Fruit fly (Drosophila melanogaster) whole organism, embryonic: ENCODE measurements around the gene Pop5.

Experiments used
- Aef1 ChIP-seq: fragments of 200-800 bp; sonication (Bioruptor generic); IDR thresholded peaks from 3 replicates; pipeline ENCODE4 v1.3.6; 2022; ENCODE audit warnings: missing biosample characterization, missing genetic modification characterization
- Atf-2 ChIP-seq: fragments of 200-800 bp; sonication (Bioruptor generic); optimal IDR thresholded peaks from 2 replicates; lab custom pipeline; 2016; ENCODE audit warnings: missing biosample characterization, missing genetic modification characterization
- BEAF-32 ChIP-seq: fragments of 200-800 bp; sonication (Bioruptor generic); optimal IDR thresholded peaks from 3 replicates; lab custom pipeline; 2017; ENCODE audit warnings: missing biosample characterization, missing genetic modification characterization, mild to moderate bottlenecking, moderate library complexity, missing genetic modification reagents
- CG11247 ChIP-seq: fragments of 200-800 bp; sonication (Bioruptor generic); IDR thresholded peaks from 2 replicates; pipeline ENCODE4 v1.3.6; 2022; ENCODE audit warnings: missing biosample characterization, missing genetic modification characterization
- CG1233 ChIP-seq: fragments of 200-800 bp; sonication (Bioruptor generic); optimal IDR thresholded peaks from 4 replicates; lab custom pipeline; 2018; ENCODE audit warnings: missing biosample characterization, mild to moderate bottlenecking, missing genetic modification characterization
- CG12659 ChIP-seq: fragments of 200-800 bp; sonication (Bioruptor generic); optimal IDR thresholded peaks from 3 replicates; lab custom pipeline; 2017; ENCODE audit warnings: mild to moderate bottlenecking, missing biosample characterization, missing genetic modification reagents, missing genetic modification characterization
- CG13296 ChIP-seq: fragments of 200-800 bp; sonication (Bioruptor generic); optimal IDR thresholded peaks from 3 replicates; lab custom pipeline; 2018; ENCODE audit warnings: missing biosample characterization, mild to moderate bottlenecking, missing genetic modification characterization
- CG14050 ChIP-seq: fragments of 200-800 bp; sonication (Bioruptor generic); IDR thresholded peaks from 3 replicates; pipeline ENCODE4 v1.3.6; 2022; ENCODE audit warnings: missing biosample characterization, missing genetic modification characterization
- CG16815 ChIP-seq: fragments of 200-800 bp; sonication (Bioruptor generic); optimal IDR thresholded peaks from 3 replicates; lab custom pipeline; 2017; ENCODE audit warnings: missing biosample characterization, mild to moderate bottlenecking, missing genetic modification characterization
- CG17186 ChIP-seq: fragments of 200-800 bp; sonication (Bioruptor generic); optimal IDR thresholded peaks from 3 replicates; lab custom pipeline; 2017; ENCODE audit warnings: missing biosample characterization, missing genetic modification reagents, missing genetic modification characterization
- CG18476 ChIP-seq: fragments of 200-800 bp; sonication (Bioruptor generic); optimal IDR thresholded peaks from 2 replicates; lab custom pipeline; 2016; ENCODE audit warnings: missing biosample characterization, mild to moderate bottlenecking, missing genetic modification characterization
- CG2120 ChIP-seq: fragments of 200-800 bp; sonication (Bioruptor generic); optimal IDR thresholded peaks from 3 replicates; lab custom pipeline; 2016; ENCODE audit warnings: missing biosample characterization, missing genetic modification characterization
- CG2678 ChIP-seq: fragments of 200-800 bp; sonication (Bioruptor generic); optimal IDR thresholded peaks from 3 replicates; lab custom pipeline; 2019; ENCODE audit warnings: missing biosample characterization, mild to moderate bottlenecking, missing genetic modification characterization, moderate library complexity
- CG30403 ChIP-seq: fragments of 200-800 bp; sonication (Bioruptor generic); optimal IDR thresholded peaks from 3 replicates; lab custom pipeline; 2016; ENCODE audit warnings: missing biosample characterization, missing genetic modification characterization
- CG31441 ChIP-seq: fragments of 200-800 bp; sonication (Bioruptor generic); IDR thresholded peaks from 2 replicates; pipeline ENCODE4 v1.3.6; 2022; ENCODE audit warnings: missing biosample characterization, missing genetic modification characterization
- CG32532 ChIP-seq: fragments of 200-800 bp; sonication (Bioruptor generic); IDR thresholded peaks from 2 replicates; pipeline ENCODE4 v1.3.6; 2022; ENCODE audit warnings: missing biosample characterization, missing genetic modification characterization
- CG34376 ChIP-seq: fragments of 200-800 bp; sonication (Bioruptor generic); optimal IDR thresholded peaks from 2 replicates; lab custom pipeline; 2018; ENCODE audit warnings: missing biosample characterization, mild to moderate bottlenecking, missing genetic modification characterization
- CG3995 ChIP-seq: fragments of 200-800 bp; sonication (Bioruptor generic); optimal IDR thresholded peaks from 3 replicates; lab custom pipeline; 2016; ENCODE audit warnings: missing biosample characterization, missing genetic modification characterization
- CG7987 ChIP-seq: fragments of 200-800 bp; sonication (Bioruptor generic); optimal IDR thresholded peaks from 2 replicates; lab custom pipeline; 2018; ENCODE audit warnings: missing biosample characterization, mild to moderate bottlenecking, missing genetic modification characterization, moderate library complexity
- CG9215 ChIP-seq: fragments of 200-800 bp; sonication (Bioruptor generic); IDR thresholded peaks from 2 replicates; pipeline ENCODE4 v1.3.6; 2022; ENCODE audit warnings: missing biosample characterization, missing genetic modification characterization
- CG9817 ChIP-seq: fragments of 200-800 bp; sonication (Bioruptor generic); optimal IDR thresholded peaks from 2 replicates; lab custom pipeline; 2018; ENCODE audit warnings: missing biosample characterization, mild to moderate bottlenecking, missing genetic modification characterization, moderate library complexity
- CHES-1-like ChIP-seq: fragments of 200-800 bp; sonication (Bioruptor generic); optimal IDR thresholded peaks from 2 replicates; lab custom pipeline; 2016; ENCODE audit warnings: missing biosample characterization, missing genetic modification characterization
- Chrac-16 ChIP-seq: fragments of 200-800 bp; sonication (Bioruptor generic); optimal IDR thresholded peaks from 3 replicates; lab custom pipeline; 2016; ENCODE audit warnings: missing biosample characterization, missing genetic modification characterization
- Dip3 ChIP-seq: fragments of 200-800 bp; sonication (Bioruptor generic); optimal IDR thresholded peaks from 3 replicates; lab custom pipeline; 2016; ENCODE audit warnings: missing biosample characterization, missing genetic modification characterization
- E2f2 ChIP-seq: fragments of 200-800 bp; sonication (Bioruptor generic); IDR thresholded peaks from 2 replicates; pipeline ENCODE4 v1.3.6; 2022; ENCODE audit warnings: missing biosample characterization, missing genetic modification characterization
- Elba2 ChIP-seq: fragments of 200-800 bp; sonication (Bioruptor generic); optimal IDR thresholded peaks from 3 replicates; lab custom pipeline; 2016; ENCODE audit warnings: missing biosample characterization, missing genetic modification characterization
- Ets65A ChIP-seq: fragments of 200-800 bp; sonication (Bioruptor generic); peaks from one replicate; lab custom pipeline; 2016; ENCODE audit warnings: missing biosample characterization, missing genetic modification characterization
- Mad ChIP-seq: fragments of 200-800 bp; sonication (Bioruptor generic); optimal IDR thresholded peaks from 2 replicates; lab custom pipeline; 2016; ENCODE audit warnings: missing biosample characterization, missing genetic modification characterization
- Mrtf ChIP-seq: fragments of 200-800 bp; sonication (Bioruptor generic); IDR thresholded peaks from 3 replicates; pipeline ENCODE4 v1.3.6; 2022; ENCODE audit warnings: missing biosample characterization, missing genetic modification characterization
- Pdp1 ChIP-seq, 2 experiments: fragments of 200-800 bp; sonication (Bioruptor generic); optimal IDR thresholded peaks; 3 replicates each; lab custom pipeline; 2016; ENCODE audit warnings: missing biosample characterization in 2 of 2, missing genetic modification characterization in 2 of 2, mild to moderate bottlenecking in 1 of 2, moderate library complexity in 1 of 2
- Rfx ChIP-seq: fragments of 200-800 bp; sonication (Bioruptor generic); IDR thresholded peaks from 2 replicates; pipeline ENCODE4 v1.3.6; 2022; ENCODE audit warnings: missing biosample characterization, missing genetic modification characterization
- Rx ChIP-seq: fragments of 200-800 bp; sonication (Bioruptor generic); IDR thresholded peaks from 2 replicates; pipeline ENCODE4 v1.3.6; 2022; ENCODE audit warnings: missing biosample characterization, missing genetic modification characterization
- Stat92E ChIP-seq, 3 experiments: fragments of >200 bp in 2 of 3; fragments of 200-800 bp in 1 of 3; sonication (Bioruptor generic) in 1 of 3; optimal IDR thresholded peaks; 2 replicates each; lab custom pipeline; 2017 to 2019; ENCODE audit warnings: missing biosample characterization in 3 of 3, missing genetic modification characterization in 3 of 3, mild to moderate bottlenecking in 1 of 3, moderate library complexity in 1 of 3
- dysf ChIP-seq: fragments of 200-800 bp; sonication (Bioruptor generic); IDR thresholded peaks from 3 replicates; pipeline ENCODE4 v1.3.6; 2022; ENCODE audit warnings: missing biosample characterization, missing genetic modification characterization
- ewg ChIP-seq: fragments of 200-800 bp; sonication (Bioruptor generic); optimal IDR thresholded peaks from 3 replicates; lab custom pipeline; 2017; ENCODE audit warnings: mild to moderate bottlenecking, missing biosample characterization, missing genetic modification reagents, missing genetic modification characterization
- gro ChIP-seq: fragments of 200-800 bp; sonication (Bioruptor generic); optimal IDR thresholded peaks from 2 replicates; lab custom pipeline; 2016; ENCODE audit warnings: missing biosample characterization, missing genetic modification characterization
- jigr1 ChIP-seq: fragments of 200-800 bp; sonication (Bioruptor generic); IDR thresholded peaks from 3 replicates; pipeline ENCODE4 v1.3.6; 2022; ENCODE audit warnings: missing biosample characterization, missing genetic modification characterization
- mirr ChIP-seq: fragments of 200-800 bp; sonication (Bioruptor generic); optimal IDR thresholded peaks from 3 replicates; lab custom pipeline; 2018; ENCODE audit warnings: missing biosample characterization, mild to moderate bottlenecking, missing genetic modification characterization
- nerfin-1 ChIP-seq: fragments of 200-800 bp; sonication (Bioruptor generic); optimal IDR thresholded peaks from 3 replicates; lab custom pipeline; 2019; ENCODE audit warnings: missing biosample characterization, mild to moderate bottlenecking, missing genetic modification characterization, moderate library complexity
- pum ChIP-seq: fragments of 200-800 bp; sonication (Bioruptor generic); optimal IDR thresholded peaks from 2 replicates; lab custom pipeline; 2016; ENCODE audit warnings: missing biosample characterization, missing genetic modification characterization
- sr ChIP-seq: fragments of 200-800 bp; sonication (Bioruptor generic); IDR thresholded peaks from 3 replicates; pipeline ENCODE4 v1.3.6; 2022; ENCODE audit warnings: missing biosample characterization, missing genetic modification characterization
- tgo ChIP-seq: fragments of 200-800 bp; sonication (Bioruptor generic); IDR thresholded peaks from 3 replicates; pipeline ENCODE4 v1.3.6; 2022; ENCODE audit warnings: missing biosample characterization, missing genetic modification characterization
- tna ChIP-seq: fragments of 200-800 bp; sonication (Bioruptor generic); IDR thresholded peaks from 2 replicates; pipeline ENCODE4 v1.3.6; 2022; ENCODE audit warnings: missing biosample characterization, missing genetic modification characterization; ENCODE audit not compliant: partially characterized antibody
- ttk ChIP-seq: fragments of 200-800 bp; sonication (Bioruptor generic); IDR thresholded peaks from 2 replicates; pipeline ENCODE4 v2.1.2; 2022; ENCODE audit warnings: missing biosample characterization, missing genetic modification characterization
- twi ChIP-seq: fragments of 200-800 bp; optimal IDR thresholded peaks from 2 replicates; lab custom pipeline; 2019; ENCODE audit warnings: missing biosample characterization, mild to moderate bottlenecking, missing genetic modification characterization, moderate library complexity
- unc-4 ChIP-seq: fragments of 200-800 bp; sonication (Bioruptor generic); IDR thresholded peaks from 2 replicates; pipeline ENCODE4 v1.3.6; 2022; ENCODE audit warnings: missing biosample characterization, missing genetic modification characterization; ENCODE audit not compliant: partially characterized antibody
- yki ChIP-seq: fragments of >200 bp; optimal IDR thresholded peaks from 3 replicates; lab custom pipeline; 2018
- zfh1 ChIP-seq: fragments of 200-800 bp; sonication (Bioruptor generic); IDR thresholded peaks from 3 replicates; pipeline ENCODE4 v1.3.6; 2022; ENCODE audit warnings: missing biosample characterization, missing genetic modification characterization

Gene Pop5

DNA sequence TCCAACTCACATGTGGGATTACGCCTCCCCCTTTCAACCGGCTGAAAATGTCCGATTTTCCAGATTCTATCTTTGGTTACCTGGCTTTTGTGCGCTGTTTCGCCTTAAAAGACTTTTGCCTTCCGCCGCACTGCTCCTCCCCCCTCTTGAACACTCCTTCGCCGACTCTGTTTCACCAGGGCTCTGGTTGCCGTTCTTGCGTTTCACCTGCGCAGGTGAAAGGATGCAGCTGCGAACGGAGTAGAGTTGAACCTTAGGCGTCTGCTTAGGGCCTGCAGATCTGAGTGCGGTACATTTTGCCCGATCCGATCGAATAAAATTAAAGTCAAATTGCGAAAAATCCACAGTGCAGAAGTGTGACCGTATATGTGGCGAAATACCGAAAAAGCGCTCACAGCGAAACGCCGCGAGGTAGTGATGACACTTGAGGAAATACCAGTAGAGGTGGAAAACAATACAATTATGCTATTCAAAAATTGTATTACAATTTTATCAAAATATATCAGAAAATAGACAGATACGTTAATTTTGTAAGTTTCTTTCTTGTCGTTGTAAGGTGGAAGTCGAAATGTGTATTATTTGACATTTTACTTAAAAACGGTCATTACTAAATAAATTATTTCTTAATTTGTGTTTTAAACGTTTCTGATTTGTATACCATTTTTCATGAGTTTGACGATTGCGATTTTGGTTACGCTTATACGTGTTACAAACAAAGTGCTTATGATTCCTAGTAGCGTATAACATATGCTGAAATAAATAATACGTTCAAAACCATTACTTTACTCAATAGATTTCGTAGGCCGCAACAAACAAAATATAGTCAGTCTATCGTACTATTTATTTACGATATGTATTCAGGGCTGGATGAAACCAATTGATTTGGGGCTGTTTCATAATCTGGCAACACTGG lies 28.9 kb downstream of the Pop5 start, which contains the start of the genes CG6664 and CG7728 (continued):
- TF ChIP-seq CG2678, result no peak
- TF ChIP-seq dysf (GFP tag; lab: Robert Waterston, UW), result peak; percentile 16; the same call in 1 of the 3 replicates
- TF ChIP-seq E2f2, result peak; percentile 72
- peak; percentile 52 for TF ChIP-seq CG16815 (GFP tag; lab: Kevin White, UChicago)
- TF ChIP-seq CG1233 (GFP tag; lab: Kevin White, UChicago), result peak; percentile 34
- peak; percentile 72 for TF ChIP-seq Rfx (GFP tag; lab: Robert Waterston, UW)
- no peak for TF ChIP-seq gro (GFP tag; lab: Kevin White, UChicago)
- TF ChIP-seq Elba2, result peak; percentile 44
- TF ChIP-seq Ets65A, result peak; percentile 95
- TF ChIP-seq CG18476 (GFP tag; lab: Kevin White, UChicago), result peak; percentile 40
- peak; percentile 80 for TF ChIP-seq BEAF-32
- peak; percentile 41 for TF ChIP-seq Chrac-16 (GFP tag; lab: Kevin White, UChicago)
- TF ChIP-seq CG30403 (GFP tag; lab: Kevin White, UChicago), result peak; percentile 85
- TF ChIP-seq CG7987 (GFP tag; lab: Kevin White, UChicago), result no peak
- no peak for TF ChIP-seq CG3995 (GFP tag; lab: Kevin White, UChicago)
- TF ChIP-seq ewg (GFP tag; lab: Kevin White, UChicago), result peak; percentile 9
- TF ChIP-seq zfh1, result peak; percentile 59; the same call in 2 of the 3 replicates
- TF ChIP-seq yki (lab: Kevin White, UChicago), result no peak
- TF ChIP-seq unc-4, result peak; percentile 53; the same call in 1 of the 2 replicates
- peak; percentile 25 for TF ChIP-seq twi
- peak; percentile 8 for TF ChIP-seq Atf-2 (GFP tag; lab: Kevin White, UChicago)
- TF ChIP-seq CG31441, result peak; percentile 52; the same call in 1 of the 2 replicates
- peak; percentile 47 for TF ChIP-seq CG32532 (GFP tag; lab: Robert Waterston, UW)
- peak; percentile 43 for TF ChIP-seq CG9817 (tag; lab: Kevin White, UChicago)
- TF ChIP-seq nerfin-1 (tag; lab: Kevin White, UChicago), result peak; percentile 43
- TF ChIP-seq jigr1 (GFP tag; lab: Robert Waterston, UW), result peak; percentile 18; the same call in 1 of the 3 replicates
- TF ChIP-seq CG11247 (GFP tag; lab: Robert Waterston, UW), result peak; percentile 52
- TF ChIP-seq tgo (GFP tag; lab: Robert Waterston, UW), result peak; percentile 37; the same call in 1 of the 3 replicates
- no peak; the same call in 2 of the 3 replicates for TF ChIP-seq Mrtf (GFP tag; lab: Robert Waterston, UW)
- TF ChIP-seq Dip3, result peak; percentile 35
- TF ChIP-seq CG9215 (GFP tag; lab: Robert Waterston, UW), result peak; percentile 46
- peak; percentile 38 for TF ChIP-seq mirr
- no peak for TF ChIP-seq Mad (GFP tag; lab: Kevin White, UChicago)
- peak; percentile 54; the same call in 2 of the 3 replicates for TF ChIP-seq Aef1 (GFP tag; lab: Robert Waterston, UW)
- TF ChIP-seq CG13296 (GFP tag; lab: Kevin White, UChicago), result peak; percentile 36
- peak; percentile 31; the same call in 1 of the 2 replicates for TF ChIP-seq tna (GFP tag; lab: Robert Waterston, UW)
- TF ChIP-seq Rx (GFP tag; lab: Robert Waterston, UW), result peak; percentile 50; the same call in 1 of the 2 replicates
- peak in 1 of 3 experiments; percentile 6 for TF ChIP-seq Stat92E (GFP tag; optimal IDR thresholded peaks at IDR 0.05; lab: Kevin White, UChicago)
- peak; percentile 35 for TF ChIP-seq pum
- peak; percentile 35 to 53 for TF ChIP-seq Pdp1 (GFP tag; optimal IDR thresholded peaks at IDR 0.05; lab: Kevin White, UChicago)
- TF ChIP-seq CG12659 (GFP tag; lab: Kevin White, UChicago), result peak; percentile 63
- TF ChIP-seq CG14050, result 0 out of 3 replicates have a peak, but pooled peaks have one; percentile 11
- TF ChIP-seq CG2120 (GFP tag; lab: Kevin White, UChicago), result peak; percentile 76
- no peak for TF ChIP-seq sr (GFP tag; lab: Robert Waterston, UW)
- TF ChIP-seq CG17186, result peak; percentile 12
- TF ChIP-seq CHES-1-like (GFP tag; lab: Kevin White, UChicago), result no peak
- peak; percentile 39 for TF ChIP-seq CG34376 (GFP tag; lab: Kevin White, UChicago)
- TF ChIP-seq ttk, result peak; percentile 26; the same call in 1 of the 2 replicates
